Fruit fly (Drosophila melanogaster) whole organism, pupa: ENCODE results near the gene CG34140.

Experiments used
- CG10348 ChIP-seq: fragments of 200-800 bp; sonication (Bioruptor generic); IDR thresholded peaks from 2 replicates; pipeline ENCODE4 v1.3.6; 2022; ENCODE audit warnings: missing biosample characterization, missing genetic modification characterization
- CG12605 ChIP-seq: fragments of 200-800 bp; sonication (Bioruptor generic); IDR thresholded peaks from 2 replicates; pipeline ENCODE4 v1.3.6; 2022; ENCODE audit warnings: missing biosample characterization, missing genetic modification characterization
- CG13204 ChIP-seq: fragments of 200-800 bp; sonication (Bioruptor generic); optimal IDR thresholded peaks from 2 replicates; lab custom pipeline; 2018; ENCODE audit warnings: missing biosample characterization, mild to moderate bottlenecking, missing genetic modification characterization, moderate library complexity
- CG14655 ChIP-seq: fragments of 200-800 bp; sonication (Bioruptor generic); optimal IDR thresholded peaks from 3 replicates; lab custom pipeline; 2017; ENCODE audit warnings: mild to moderate bottlenecking, missing biosample characterization, missing genetic modification reagents, missing genetic modification characterization
- CG15710 ChIP-seq: fragments of 200-800 bp; sonication (Bioruptor generic); optimal IDR thresholded peaks from 2 replicates; lab custom pipeline; 2018; ENCODE audit warnings: missing biosample characterization, mild to moderate bottlenecking, missing genetic modification characterization, moderate library complexity
- CG17806 ChIP-seq: fragments of 200-800 bp; sonication (Bioruptor generic); optimal IDR thresholded peaks from 2 replicates; lab custom pipeline; 2018; ENCODE audit warnings: missing biosample characterization, mild to moderate bottlenecking, missing genetic modification characterization, moderate library complexity
- CG32121 ChIP-seq: fragments of 200-800 bp; sonication (Bioruptor generic); IDR thresholded peaks from 2 replicates; pipeline ENCODE4 v1.3.6; 2022; ENCODE audit warnings: missing biosample characterization, missing genetic modification characterization
- CG34367 ChIP-seq: fragments of 200-800 bp; sonication (Bioruptor generic); optimal IDR thresholded peaks from 2 replicates; lab custom pipeline; 2018; ENCODE audit warnings: missing biosample characterization, mild to moderate bottlenecking, missing genetic modification characterization
- CG4496 ChIP-seq: fragments of 200-800 bp; sonication (Bioruptor generic); IDR thresholded peaks from 3 replicates; pipeline ENCODE4 v1.3.6; 2022; ENCODE audit warnings: missing biosample characterization, missing genetic modification characterization
- CG8159 ChIP-seq: fragments of 200-800 bp; sonication (Bioruptor generic); optimal IDR thresholded peaks from 3 replicates; lab custom pipeline; 2018; ENCODE audit warnings: missing biosample characterization, mild to moderate bottlenecking, missing genetic modification characterization, moderate library complexity
- CG8301 ChIP-seq: fragments of 200-800 bp; sonication (Bioruptor generic); optimal IDR thresholded peaks from 2 replicates; lab custom pipeline; 2018; ENCODE audit warnings: missing biosample characterization, mild to moderate bottlenecking, missing genetic modification characterization
- CG9948 ChIP-seq: fragments of 200-800 bp; sonication (Bioruptor generic); optimal IDR thresholded peaks from 2 replicates; lab custom pipeline; 2018; ENCODE audit warnings: missing biosample characterization, mild to moderate bottlenecking, missing genetic modification characterization, moderate library complexity
- D1 ChIP-seq: fragments of 200-800 bp; sonication (Bioruptor generic); optimal IDR thresholded peaks from 2 replicates; lab custom pipeline; 2018; ENCODE audit warnings: missing biosample characterization, mild to moderate bottlenecking, missing genetic modification characterization, moderate library complexity
- EcR ChIP-seq: fragments of 200-800 bp; sonication (Bioruptor generic); optimal IDR thresholded peaks from 3 replicates; lab custom pipeline; 2019; ENCODE audit warnings: missing biosample characterization, missing genetic modification characterization, mild to moderate bottlenecking, moderate library complexity, missing genetic modification reagents
- Ets98B ChIP-seq: fragments of 200-800 bp; sonication (Bioruptor generic); IDR thresholded peaks from 2 replicates; pipeline ENCODE4 v1.3.6; 2022; ENCODE audit warnings: missing biosample characterization, missing genetic modification characterization
- Pif1A ChIP-seq: fragments of 200-800 bp; sonication (Bioruptor generic); optimal IDR thresholded peaks from 3 replicates; lab custom pipeline; 2016; ENCODE audit warnings: missing biosample characterization, missing genetic modification characterization
- Pif1B ChIP-seq: fragments of 200-800 bp; sonication (Bioruptor generic); optimal IDR thresholded peaks from 3 replicates; lab custom pipeline; 2016; ENCODE audit warnings: missing biosample characterization, missing genetic modification characterization
- Snoo ChIP-seq: fragments of 200-800 bp; sonication (Bioruptor generic); optimal IDR thresholded peaks from 3 replicates; lab custom pipeline; 2017; ENCODE audit warnings: missing biosample characterization, mild to moderate bottlenecking, missing genetic modification characterization, inconsistent platforms
- fd96Ca ChIP-seq: fragments of 200-800 bp; sonication (Bioruptor generic); IDR thresholded peaks from 3 replicates; pipeline ENCODE4 v1.3.6; 2022; ENCODE audit warnings: missing biosample characterization, missing genetic modification characterization
- gl ChIP-seq: fragments of 200-800 bp; sonication (Bioruptor generic); optimal IDR thresholded peaks from 2 replicates; lab custom pipeline; 2018; ENCODE audit warnings: missing biosample characterization, mild to moderate bottlenecking, missing genetic modification characterization
- rn ChIP-seq: fragments of 200-800 bp; sonication (Bioruptor generic); IDR thresholded peaks from 2 replicates; pipeline ENCODE4 v1.3.6; 2022; ENCODE audit warnings: missing biosample characterization, missing genetic modification characterization

The CG34140 gene

dm6 chr3L:157674-158179 is 26.5 kb downstream of the CG34140 start:
- TF ChIP-seq CG15710 (tag; lab: Kevin White, UChicago), result no peak
- TF ChIP-seq CG34367 (tag; lab: Kevin White, UChicago), result no peak
- TF ChIP-seq CG9948 (tag; lab: Kevin White, UChicago), result no peak
- no peak for TF ChIP-seq CG32121 (GFP tag; lab: Robert Waterston, UW)
- TF ChIP-seq CG12605 (GFP tag; lab: Robert Waterston, UW), result no peak
- TF ChIP-seq CG8159 (tag; lab: Kevin White, UChicago), result no peak
- no peak for TF ChIP-seq Ets98B (GFP tag; lab: Robert Waterston, UW)
- TF ChIP-seq Snoo (tag; lab: Kevin White, UChicago), result no peak

dm6 chr3L:156591-157303 is 27.5 kb downstream of the CG34140 start:
- TF ChIP-seq Pif1B (GFP tag; lab: Kevin White, UChicago), result peak; percentile 13
- no peak for TF ChIP-seq CG12605 (GFP tag; lab: Robert Waterston, UW)
- TF ChIP-seq D1 (tag; lab: Kevin White, UChicago), result no peak
- no peak for TF ChIP-seq CG13204 (GFP tag; lab: Kevin White, UChicago)
- no peak for TF ChIP-seq CG17806 (tag; lab: Kevin White, UChicago)
- no peak for TF ChIP-seq Ets98B (GFP tag; lab: Robert Waterston, UW)
- TF ChIP-seq CG9948 (tag; lab: Kevin White, UChicago), result no peak
- peak; percentile 18 for TF ChIP-seq Pif1A (GFP tag; lab: Kevin White, UChicago)
- TF ChIP-seq CG10348 (GFP tag; lab: Robert Waterston, UW), result no peak

dm6 chr3L:153670-154069 is 30.6 kb downstream of the CG34140 start:
- TF ChIP-seq Snoo (tag; lab: Kevin White, UChicago), result no peak
- no peak for TF ChIP-seq CG9948 (tag; lab: Kevin White, UChicago)
- TF ChIP-seq Pif1B (GFP tag; lab: Kevin White, UChicago), result no peak
- TF ChIP-seq Pif1A (GFP tag; lab: Kevin White, UChicago), result no peak
- no peak for TF ChIP-seq CG17806 (tag; lab: Kevin White, UChicago)
- TF ChIP-seq D1 (tag; lab: Kevin White, UChicago), result no peak
- TF ChIP-seq CG10348 (GFP tag; lab: Robert Waterston, UW), result no peak
- no peak for TF ChIP-seq CG8301
- TF ChIP-seq CG14655 (GFP tag; lab: Kevin White, UChicago), result no peak
- no peak for TF ChIP-seq CG32121 (GFP tag; lab: Robert Waterston, UW)
- TF ChIP-seq CG15710 (tag; lab: Kevin White, UChicago), result no peak
- TF ChIP-seq CG12605 (GFP tag; lab: Robert Waterston, UW), result no peak

- TF ChIP-seq CG12605 (GFP tag; lab: Robert Waterston, UW) (no peak), fd96Ca (GFP tag; lab: Robert Waterston, UW) (no peak), Pif1A (GFP tag; lab: Kevin White, UChicago) (no peak), Snoo (tag; lab: Kevin White, UChicago) (no peak), CG4496 (GFP tag; lab: Robert Waterston, UW) (no peak), CG32121 (GFP tag; lab: Robert Waterston, UW) (no peak), CG8159 (tag; lab: Kevin White, UChicago) (no peak), Ets98B (GFP tag; lab: Robert Waterston, UW) (no peak), CG9948 (tag; lab: Kevin White, UChicago) (no peak), CG10348 (GFP tag; lab: Robert Waterston, UW) (no peak), rn (GFP tag; lab: Robert Waterston, UW) (no peak), EcR (no peak), gl (tag; lab: Kevin White, UChicago) (no peak), Pif1B (GFP tag; lab: Kevin White, UChicago) (no peak), CG8301 (no peak), CG17806 (tag; lab: Kevin White, UChicago) (no peak), D1 (tag; lab: Kevin White, UChicago) (no peak), CG34367 (tag; lab: Kevin White, UChicago) (no peak), CG15710 (tag; lab: Kevin White, UChicago) (no peak), CG14655 (GFP tag; lab: Kevin White, UChicago) (no peak)
Measured at dm6 chr3L:152489-152888, 31.7 kb downstream of the CG34140 start, which contains the start of the genes Dic61B and p130CAS. TSS of gene Dic61B (minus strand) at chr3L:152589. TSS of gene p130CAS (plus strand) at chr3L:152884.

dm6 chr3L:145998-146576 is 38.1 kb downstream of the CG34140 start, which contains the start of gene CG6845:
TSS of gene CG6845 (plus strand) at chr3L:146433.
- no peak for TF ChIP-seq CG15710 (tag; lab: Kevin White, UChicago)
- peak; percentile 8 for TF ChIP-seq D1 (tag; lab: Kevin White, UChicago)
